Worm (Caenorhabditis elegans) whole organism, L1 larva: ENCODE data around the gene ced-5.

Experiments used
- ama-1 ChIP-seq: fragments of 150-350 bp; optimal IDR thresholded peaks from 2 replicates; lab custom pipeline; 2014
- egl-27 ChIP-seq, 2 experiments: fragments of 150-350 bp in 1 of 2; sonication (generic microtip); optimal IDR thresholded peaks; 3 replicates each; lab custom pipeline; 2017 to 2018; ENCODE audit warnings: missing biosample characterization in 2 of 2, missing genetic modification characterization in 2 of 2, missing genetic modification reagents in 2 of 2
- fkh-10 ChIP-seq: sonication (generic microtip); optimal IDR thresholded peaks from 2 replicates; lab custom pipeline; 2017; ENCODE audit warnings: missing biosample characterization, missing genetic modification reagents, missing genetic modification characterization
- irx-1 ChIP-seq: sonication (generic microtip); optimal IDR thresholded peaks from 2 replicates; lab custom pipeline; 2016; ENCODE audit warnings: missing genetic modification characterization, missing compliant biosample characterization
- nhr-12 ChIP-seq: sonication (generic microtip); optimal IDR thresholded peaks from 2 replicates; lab custom pipeline; 2017; ENCODE audit warnings: missing biosample characterization, missing genetic modification characterization
- nhr-28 ChIP-seq: fragments of 150-350 bp; optimal IDR thresholded peaks from 2 replicates; lab custom pipeline; 2014; ENCODE audit warnings: missing biosample characterization, missing genetic modification characterization
- nhr-47 ChIP-seq: sonication (generic microtip); optimal IDR thresholded peaks from 2 replicates; lab custom pipeline; 2016; ENCODE audit warnings: mild to moderate bottlenecking, missing genetic modification characterization, moderate library complexity, missing compliant biosample characterization
- pag-3 ChIP-seq: sonication (generic microtip); optimal IDR thresholded peaks from 2 replicates; lab custom pipeline; 2017; ENCODE audit warnings: missing genetic modification characterization, mild to moderate bottlenecking, missing compliant biosample characterization, antibody characterized with exemption, borderline replicate concordance; ENCODE audit not compliant: insufficient read depth
- unc-62 ChIP-seq: fragments of 150-350 bp; optimal IDR thresholded peaks from 2 replicates; lab custom pipeline; 2014; ENCODE audit warnings: missing biosample characterization, missing genetic modification reagents, missing genetic modification characterization

- TF ChIP-seq fkh-10 = no peak
- TF ChIP-seq unc-62 (GFP tag; lab: Kevin White, UChicago) = no peak
- no peak for TF ChIP-seq egl-27 (tag; optimal IDR thresholded peaks at IDR 0.05; lab: Kevin White, UChicago)
- no peak for TF ChIP-seq nhr-12 (tag; lab: Kevin White, UChicago)
- no peak for TF ChIP-seq nhr-47 (tag; lab: Kevin White, UChicago)
- TF ChIP-seq pag-3 (tag; lab: Kevin White, UChicago) = no peak
- no peak for TF ChIP-seq nhr-28 (tag; lab: Kevin White, UChicago)
- no peak for TF ChIP-seq ama-1 (lab: Kevin White, UChicago)
- no peak for TF ChIP-seq irx-1 (tag; lab: Kevin White, UChicago)
Observed at ce11 chrIV:10463987-10464638, 19.8 kb upstream of the ced-5 start, which contains the start of gene ugt-43.
